Worm (Caenorhabditis elegans) whole organism, L3 larva: ENCODE results near the gene Y55F3BL.4.
A peak's percentile ranks its signal among the peaks of the same experiment; 100 is the strongest.

ENCODE experiments used
- R02D3.7 ChIP-seq: fragments of 150-350 bp; optimal IDR thresholded peaks from 2 replicates; lab custom pipeline; 2014; ENCODE audit warnings: missing biosample characterization, missing genetic modification characterization
- ceh-16 ChIP-seq: sonication (generic microtip); optimal IDR thresholded peaks from 2 replicates; lab custom pipeline; 2017; ENCODE audit warnings: missing biosample characterization, missing genetic modification characterization
- ceh-28 ChIP-seq: fragments of 150-350 bp; optimal IDR thresholded peaks from 2 replicates; lab custom pipeline; 2014; ENCODE audit warnings: missing biosample characterization, missing genetic modification reagents, missing genetic modification characterization
- ceh-82 ChIP-seq: fragments of 150-350 bp; optimal IDR thresholded peaks from 2 replicates; lab custom pipeline; 2014; ENCODE audit warnings: missing biosample characterization, missing genetic modification characterization
- egl-5 ChIP-seq: fragments of 150-350 bp; optimal IDR thresholded peaks from 2 replicates; lab custom pipeline; 2017; ENCODE audit warnings: missing biosample characterization, missing genetic modification reagents, missing genetic modification characterization, inconsistent platforms
- elt-2 ChIP-seq: sonication (generic microtip); optimal IDR thresholded peaks from 2 replicates; lab custom pipeline; 2016; ENCODE audit warnings: missing genetic modification reagents, mild to moderate bottlenecking, missing genetic modification characterization, missing compliant biosample characterization
- eor-1 ChIP-seq, 2 experiments: fragments of 150-350 bp; optimal IDR thresholded peaks; 2 replicates each; lab custom pipeline; 2014 to 2018; ENCODE audit warnings: missing biosample characterization in 2 of 2, missing genetic modification characterization in 2 of 2
- fkh-10 ChIP-seq: sonication (generic microtip); optimal IDR thresholded peaks from 2 replicates; lab custom pipeline; 2017; ENCODE audit warnings: missing biosample characterization, missing genetic modification reagents, missing genetic modification characterization
- fkh-2 ChIP-seq: fragments of 150-350 bp; optimal IDR thresholded peaks from 2 replicates; lab custom pipeline; 2014; ENCODE audit warnings: missing biosample characterization, missing genetic modification reagents, missing genetic modification characterization
- hmg-11 ChIP-seq: sonication (generic microtip); optimal IDR thresholded peaks from 2 replicates; lab custom pipeline; 2016; ENCODE audit warnings: missing genetic modification characterization, missing compliant biosample characterization
- jun-1 ChIP-seq: fragments of 150-350 bp; optimal IDR thresholded peaks from 2 replicates; lab custom pipeline; 2014; ENCODE audit warnings: missing biosample characterization, missing genetic modification reagents, missing genetic modification characterization
- lin-15B ChIP-seq: fragments of 150-350 bp; optimal IDR thresholded peaks from 2 replicates; lab custom pipeline; 2014; ENCODE audit warnings: missing biosample characterization, missing genetic modification characterization
- nfya-1 ChIP-seq: sonication (generic microtip); optimal IDR thresholded peaks from 2 replicates; lab custom pipeline; 2017; ENCODE audit warnings: missing genetic modification characterization, mild to moderate bottlenecking, missing compliant biosample characterization, antibody characterized with exemption, moderate library complexity; ENCODE audit not compliant: insufficient read depth
- nhr-12 ChIP-seq: fragments of 150-350 bp; optimal IDR thresholded peaks from 2 replicates; lab custom pipeline; 2014; ENCODE audit warnings: missing biosample characterization, missing genetic modification characterization
- nhr-23 ChIP-seq: fragments of 150-350 bp; optimal IDR thresholded peaks from 2 replicates; lab custom pipeline; 2014; ENCODE audit warnings: missing biosample characterization, missing genetic modification reagents, missing genetic modification characterization
- nhr-25 ChIP-seq: sonication (generic microtip); optimal IDR thresholded peaks from 2 replicates; lab custom pipeline; 2017; ENCODE audit warnings: missing biosample characterization, missing genetic modification characterization
- nhr-67 ChIP-seq: fragments of 150-350 bp; optimal IDR thresholded peaks from 2 replicates; lab custom pipeline; 2014; ENCODE audit warnings: missing biosample characterization, missing genetic modification characterization
- nhr-76 ChIP-seq: fragments of 150-350 bp; sonication (generic microtip); optimal IDR thresholded peaks from 5 replicates; lab custom pipeline; 2014; ENCODE audit warnings: missing biosample characterization, missing genetic modification characterization
- pha-4 ChIP-seq: fragments of 150-350 bp; optimal IDR thresholded peaks from 2 replicates; lab custom pipeline; 2014; ENCODE audit warnings: missing biosample characterization, missing genetic modification reagents, missing genetic modification characterization
- pqm-1 ChIP-seq: fragments of 150-350 bp; optimal IDR thresholded peaks from 2 replicates; lab custom pipeline; 2017; ENCODE audit warnings: missing biosample characterization, missing genetic modification characterization, inconsistent platforms
- snpc-4 ChIP-seq: fragments of 150-350 bp; optimal IDR thresholded peaks from 2 replicates; lab custom pipeline; 2014; ENCODE audit warnings: missing biosample characterization, missing genetic modification characterization
- zag-1 ChIP-seq: fragments of 150-350 bp; optimal IDR thresholded peaks from 2 replicates; lab custom pipeline; 2014; ENCODE audit warnings: missing biosample characterization, missing genetic modification characterization
- ztf-4 ChIP-seq: fragments of 150-350 bp; optimal IDR thresholded peaks from 2 replicates; lab custom pipeline; 2014; ENCODE audit warnings: missing biosample characterization, missing genetic modification characterization

Gene Y55F3BL.4

ce11 chrIV:845198-845597, 40.3 kb downstream of the Y55F3BL.4 start, which contains the start of gene lgc-33:
lgc-33 (plus strand) TSS chrIV:845498.
- no peak for TF ChIP-seq snpc-4 (tag; lab: Kevin White, UChicago)
- TF ChIP-seq ceh-16 (tag; lab: Kevin White, UChicago), result no peak
- TF ChIP-seq, all 47 proteins: peak for 0

- no peak for TF ChIP-seq nhr-12 (tag; lab: Kevin White, UChicago)
- no peak for TF ChIP-seq nfya-1 (tag; lab: Kevin White, UChicago)
- peak; percentile 77 for TF ChIP-seq ceh-28 (tag; lab: Kevin White, UChicago)
- no peak for TF ChIP-seq fkh-10
Observed at ce11 chrIV:848207-848606, 43.3 kb downstream of the Y55F3BL.4 start.

- peak; percentile 99 for TF ChIP-seq ceh-28 (tag; lab: Kevin White, UChicago)
- TF ChIP-seq, all 47 proteins: peak for 1; not testable (repeated sequence) for 46
Observed at ce11 chrIV:848956-849355, 44.1 kb downstream of the Y55F3BL.4 start.

ce11 chrIV:854357-855269, 49.7 kb downstream of the Y55F3BL.4 start, which contains the start of the genes lem-4 and Y55F3BR.11:
lem-4 (minus strand) TSS chrIV:854780.
Y55F3BR.11 (plus strand) TSS chrIV:855219.
- TF ChIP-seq fkh-10 (no peak), eor-1 (tag; optimal IDR thresholded peaks at IDR 0.05; lab: Kevin White, UChicago) (no peak), ceh-28 (tag; lab: Kevin White, UChicago) (peak; percentile 73), hmg-11 (tag; lab: Kevin White, UChicago) (peak; percentile 69), ceh-82 (peak; percentile 9), nfya-1 (tag; lab: Kevin White, UChicago) (peak; percentile 74), pha-4 (tag; lab: Kevin White, UChicago) (peak; percentile 60), nhr-23 (peak; percentile 73), nhr-25 (peak; percentile 38), lin-15B (tag; lab: Kevin White, UChicago) (peak; percentile 67), R02D3.7 (peak; percentile 19), fkh-2 (tag; lab: Kevin White, UChicago) (no peak), pqm-1 (peak; percentile 99), nhr-67 (no peak), jun-1 (tag; lab: Kevin White, UChicago) (peak; percentile 14), elt-2 (peak; percentile 40), ztf-4 (tag; lab: Kevin White, UChicago) (no peak), snpc-4 (tag; lab: Kevin White, UChicago) (peak; percentile 14)

- TF ChIP-seq zag-1 (tag; lab: Kevin White, UChicago) (no peak), lin-15B (tag; lab: Kevin White, UChicago) (no peak), ceh-16 (tag; lab: Kevin White, UChicago) (no peak), nhr-76 (tag; lab: Kevin White, UChicago) (no peak), pha-4 (tag; lab: Kevin White, UChicago) (peak; percentile 20), egl-5 (tag; lab: Kevin White, UChicago) (no peak), nhr-23 (no peak), elt-2 (peak; percentile 80), pqm-1 (peak; percentile 28)
- TF ChIP-seq, all 47 proteins: peak for 3
Observed at ce11 chrIV:855483-855882, 50.6 kb downstream of the Y55F3BL.4 start.
